Fruit fly (Drosophila melanogaster) whole organism, embryonic: ENCODE measurements around the gene Gpdh3.

Experiments used
- B-H2 ChIP-seq: fragments of 200-800 bp; sonication (Bioruptor generic); optimal IDR thresholded peaks from 2 replicates; lab custom pipeline; 2018; ENCODE audit warnings: missing biosample characterization, mild to moderate bottlenecking, missing genetic modification characterization
- CG14667 ChIP-seq: fragments of 200-800 bp; sonication (Bioruptor generic); IDR thresholded peaks from 2 replicates; pipeline ENCODE4 v1.3.6; 2022; ENCODE audit warnings: missing biosample characterization, missing genetic modification characterization
- CG15011 ChIP-seq: fragments of 200-800 bp; sonication (Bioruptor generic); optimal IDR thresholded peaks from 3 replicates; lab custom pipeline; 2018; ENCODE audit warnings: missing biosample characterization, mild to moderate bottlenecking, missing genetic modification characterization
- CG1603 ChIP-seq: fragments of 200-800 bp; sonication (Bioruptor generic); optimal IDR thresholded peaks from 2 replicates; lab custom pipeline; 2019; ENCODE audit warnings: missing biosample characterization, mild to moderate bottlenecking, missing genetic modification characterization, moderate library complexity
- CG3281 ChIP-seq: fragments of 200-800 bp; sonication (Bioruptor generic); optimal IDR thresholded peaks from 3 replicates; lab custom pipeline; 2017; ENCODE audit warnings: missing biosample characterization, mild to moderate bottlenecking, missing genetic modification characterization
- CG6175 ChIP-seq: fragments of 200-800 bp; sonication (Bioruptor generic); IDR thresholded peaks from 3 replicates; pipeline ENCODE4 v1.3.6; 2022; ENCODE audit warnings: missing biosample characterization, missing genetic modification characterization
- CG9727 ChIP-seq: fragments of 200-800 bp; sonication (Bioruptor generic); optimal IDR thresholded peaks from 3 replicates; lab custom pipeline; 2017; ENCODE audit warnings: missing biosample characterization, mild to moderate bottlenecking, missing genetic modification characterization
- Hr78 ChIP-seq, 2 experiments: fragments of 200-800 bp in 1 of 2; fragments of >200 bp in 1 of 2; sonication (Bioruptor generic) in 1 of 2; optimal IDR thresholded peaks; 2 replicates each; lab custom pipeline; 2017 to 2019; ENCODE audit warnings: missing biosample characterization in 2 of 2, missing genetic modification characterization in 2 of 2, mild to moderate bottlenecking in 1 of 2, moderate library complexity in 1 of 2
- Hsf ChIP-seq: fragments of 200-800 bp; sonication (Bioruptor generic); optimal IDR thresholded peaks from 3 replicates; lab custom pipeline; 2016; ENCODE audit warnings: missing biosample characterization, missing genetic modification characterization
- dmrt99B ChIP-seq: fragments of 200-800 bp; sonication (Bioruptor generic); optimal IDR thresholded peaks from 2 replicates; lab custom pipeline; 2018; ENCODE audit warnings: missing biosample characterization, mild to moderate bottlenecking, missing genetic modification characterization, moderate library complexity
- schlank ChIP-seq: fragments of 200-800 bp; sonication (Bioruptor generic); optimal IDR thresholded peaks from 2 replicates; lab custom pipeline; 2018; ENCODE audit warnings: missing biosample characterization, mild to moderate bottlenecking, missing genetic modification characterization
- ssp ChIP-seq: fragments of 200-800 bp; sonication (Bioruptor generic); IDR thresholded peaks from 2 replicates; pipeline ENCODE4 v1.3.6; 2022; ENCODE audit warnings: missing biosample characterization, missing genetic modification characterization
- wdn ChIP-seq: fragments of 200-800 bp; sonication (Bioruptor generic); IDR thresholded peaks from 2 replicates; pipeline ENCODE4 v1.3.6; 2022; ENCODE audit warnings: missing biosample characterization, missing genetic modification characterization

dm6 chr3R:22389614-22390013 is 7.8 kb downstream of the Gpdh3 start, which contains the start of the genes CAH8 and CG7059:
- TF ChIP-seq Hr78 (GFP tag; optimal IDR thresholded peaks at IDR 0.05; lab: Kevin White, UChicago), result no peak
- TF ChIP-seq schlank (tag; lab: Kevin White, UChicago), result no peak
- TF ChIP-seq Hsf (GFP tag; lab: Kevin White, UChicago), result no peak
- TF ChIP-seq CG6175 (GFP tag; lab: Robert Waterston, UW), result no peak
- no peak for TF ChIP-seq CG1603 (tag; lab: Kevin White, UChicago)
- TF ChIP-seq CG14667 (GFP tag; lab: Robert Waterston, UW), result no peak
- TF ChIP-seq CG3281, result no peak
- no peak for TF ChIP-seq dmrt99B (tag; lab: Kevin White, UChicago)
- no peak for TF ChIP-seq wdn (GFP tag; lab: Robert Waterston, UW)
- TF ChIP-seq ssp (GFP tag; lab: Robert Waterston, UW), result no peak
- no peak for TF ChIP-seq CG9727
- TF ChIP-seq B-H2 (GFP tag; lab: Kevin White, UChicago), result no peak
- TF ChIP-seq CG15011 (GFP tag; lab: Kevin White, UChicago), result no peak
